Worm (Caenorhabditis elegans) whole organism, late embryonic: ENCODE results near the gene C35D10.8.

Experiments used
- C08G9.2 ChIP-seq: sonication (generic microtip); optimal IDR thresholded peaks from 2 replicates; lab custom pipeline; 2016; ENCODE audit warnings: mild to moderate bottlenecking, missing genetic modification characterization, moderate library complexity, missing compliant biosample characterization
- C38D4.7 ChIP-seq: fragments of 200-800 bp; sonication (Bioruptor generic); optimal IDR thresholded peaks from 2 replicates; lab custom pipeline; 2018; ENCODE audit warnings: mild to moderate bottlenecking, missing genetic modification characterization, moderate library complexity, missing compliant biosample characterization
- Y22D7AL.16 ChIP-seq: sonication (generic microtip); optimal IDR thresholded peaks from 2 replicates; lab custom pipeline; 2016; ENCODE audit warnings: missing genetic modification characterization, missing compliant biosample characterization
- ahr-1 ChIP-seq: sonication (generic microtip); optimal IDR thresholded peaks from 2 replicates; lab custom pipeline; 2016; ENCODE audit warnings: missing genetic modification characterization, missing compliant biosample characterization
- ama-1 ChIP-seq: fragments of 150-350 bp; optimal IDR thresholded peaks from 2 replicates; lab custom pipeline; 2014
- ceh-22 ChIP-seq: sonication (generic microtip); optimal IDR thresholded peaks from 2 replicates; lab custom pipeline; 2017; ENCODE audit warnings: missing biosample characterization, missing genetic modification characterization
- ceh-34 ChIP-seq: sonication (generic microtip); optimal IDR thresholded peaks from 2 replicates; lab custom pipeline; 2016; ENCODE audit warnings: mild to moderate bottlenecking, missing genetic modification characterization, missing compliant biosample characterization
- ceh-48 ChIP-seq: sonication (generic microtip); optimal IDR thresholded peaks from 2 replicates; lab custom pipeline; 2016; ENCODE audit warnings: missing genetic modification characterization, inconsistent platforms, missing compliant biosample characterization
- ceh-6 ChIP-seq: fragments of 200-800 bp; sonication (Bioruptor generic); optimal IDR thresholded peaks from 2 replicates; lab custom pipeline; 2018; ENCODE audit warnings: mild to moderate bottlenecking, missing genetic modification characterization, missing compliant biosample characterization
- ceh-9 ChIP-seq: sonication (generic microtip); optimal IDR thresholded peaks from 2 replicates; lab custom pipeline; 2016; ENCODE audit warnings: mild to moderate bottlenecking, missing genetic modification characterization, inconsistent platforms, missing compliant biosample characterization
- che-1 ChIP-seq: sonication (generic microtip); optimal IDR thresholded peaks from 2 replicates; lab custom pipeline; 2016; ENCODE audit warnings: mild to moderate bottlenecking, missing genetic modification characterization, missing compliant biosample characterization
- dve-1 ChIP-seq: sonication (generic microtip); optimal IDR thresholded peaks from 2 replicates; lab custom pipeline; 2017; ENCODE audit warnings: antibody characterized with exemption, mild to moderate bottlenecking, missing genetic modification characterization, missing compliant biosample characterization
- elt-2 ChIP-seq: sonication (generic microtip); optimal IDR thresholded peaks from 2 replicates; lab custom pipeline; 2016; ENCODE audit warnings: missing genetic modification reagents, missing genetic modification characterization, missing compliant biosample characterization
- elt-4 ChIP-seq: sonication (generic microtip); optimal IDR thresholded peaks from 2 replicates; lab custom pipeline; 2016; ENCODE audit warnings: missing genetic modification characterization, missing compliant biosample characterization
- ets-4 ChIP-seq: sonication (generic microtip); optimal IDR thresholded peaks from 2 replicates; lab custom pipeline; 2016; ENCODE audit warnings: missing genetic modification characterization, missing compliant biosample characterization
- fax-1 ChIP-seq: sonication (generic microtip); optimal IDR thresholded peaks from 2 replicates; lab custom pipeline; 2016; ENCODE audit warnings: missing genotype, missing genetic modification characterization, missing compliant biosample characterization
- fkh-6 ChIP-seq: sonication (generic microtip); optimal IDR thresholded peaks from 2 replicates; lab custom pipeline; 2016; ENCODE audit warnings: missing genetic modification characterization, missing compliant biosample characterization
- hlh-13 ChIP-seq: fragments of 200-800 bp; sonication (Bioruptor generic); optimal IDR thresholded peaks from 2 replicates; lab custom pipeline; 2018; ENCODE audit warnings: mild to moderate bottlenecking, missing genetic modification characterization, missing compliant biosample characterization
- hlh-15 ChIP-seq: sonication (generic microtip); optimal IDR thresholded peaks from 2 replicates; lab custom pipeline; 2016; ENCODE audit warnings: missing genetic modification characterization, missing compliant biosample characterization
- hlh-30 ChIP-seq: sonication (generic microtip); optimal IDR thresholded peaks from 2 replicates; lab custom pipeline; 2017; ENCODE audit warnings: antibody characterized with exemption, missing genetic modification characterization, missing compliant biosample characterization; ENCODE audit not compliant: insufficient read depth
- hlh-6 ChIP-seq: sonication (generic microtip); optimal IDR thresholded peaks from 2 replicates; lab custom pipeline; 2016; ENCODE audit warnings: missing genotype, missing genetic modification characterization, missing compliant biosample characterization
- hlh-8 ChIP-seq: sonication (generic microtip); optimal IDR thresholded peaks from 2 replicates; lab custom pipeline; 2016; ENCODE audit warnings: missing genotype, missing genetic modification characterization, missing compliant biosample characterization
- lin-11 ChIP-seq: fragments of 200-800 bp; sonication (Bioruptor generic); optimal IDR thresholded peaks from 2 replicates; lab custom pipeline; 2018; ENCODE audit warnings: mild to moderate bottlenecking, missing genetic modification characterization, missing compliant biosample characterization
- nfya-1 ChIP-seq: sonication (generic microtip); optimal IDR thresholded peaks from 2 replicates; lab custom pipeline; 2017; ENCODE audit warnings: missing genetic modification characterization, mild to moderate bottlenecking, missing compliant biosample characterization, antibody characterized with exemption, moderate library complexity
- npax-4 ChIP-seq: sonication (generic microtip); optimal IDR thresholded peaks from 2 replicates; lab custom pipeline; 2016; ENCODE audit warnings: missing genetic modification characterization, missing compliant biosample characterization
- pat-9 ChIP-seq: fragments of 200-800 bp; sonication (Bioruptor generic); optimal IDR thresholded peaks from 2 replicates; lab custom pipeline; 2018; ENCODE audit warnings: mild to moderate bottlenecking, missing genetic modification characterization, moderate library complexity, missing compliant biosample characterization
- pax-1 ChIP-seq: fragments of 150-350 bp; optimal IDR thresholded peaks from 2 replicates; lab custom pipeline; 2014; ENCODE audit warnings: missing biosample characterization, missing genetic modification characterization
- pha-4 ChIP-seq: fragments of 150-350 bp; optimal IDR thresholded peaks from 2 replicates; lab custom pipeline; 2018; ENCODE audit warnings: missing biosample characterization, missing genetic modification reagents, missing genetic modification characterization
- pqm-1 ChIP-seq: sonication (generic microtip); optimal IDR thresholded peaks from 2 replicates; lab custom pipeline; 2016; ENCODE audit warnings: missing genetic modification characterization, missing compliant biosample characterization
- rnt-1 ChIP-seq: sonication (generic microtip); optimal IDR thresholded peaks from 2 replicates; lab custom pipeline; 2016; ENCODE audit warnings: missing genetic modification characterization, missing compliant biosample characterization
- sdc-2 ChIP-seq: sonication (generic microtip); optimal IDR thresholded peaks from 2 replicates; lab custom pipeline; 2016; ENCODE audit warnings: missing genotype, missing genetic modification characterization, missing compliant biosample characterization
- sox-4 ChIP-seq: sonication (generic microtip); optimal IDR thresholded peaks from 2 replicates; lab custom pipeline; 2017; ENCODE audit warnings: mild to moderate bottlenecking, missing genetic modification characterization, inconsistent platforms, missing compliant biosample characterization
- syd-9 ChIP-seq: sonication (generic microtip); optimal IDR thresholded peaks from 2 replicates; lab custom pipeline; 2016; ENCODE audit warnings: mild to moderate bottlenecking, missing genetic modification characterization, moderate library complexity, missing compliant biosample characterization
- tbx-2 ChIP-seq: sonication (generic microtip); optimal IDR thresholded peaks from 2 replicates; lab custom pipeline; 2016; ENCODE audit warnings: missing genetic modification characterization, missing compliant biosample characterization
- ttx-3 ChIP-seq: sonication (generic microtip); optimal IDR thresholded peaks from 2 replicates; lab custom pipeline; 2016; ENCODE audit warnings: missing genetic modification reagents, missing genetic modification characterization, missing compliant biosample characterization
- unc-42 ChIP-seq: sonication (generic microtip); optimal IDR thresholded peaks from 2 replicates; lab custom pipeline; 2016; ENCODE audit warnings: missing genotype, missing genetic modification characterization, missing compliant biosample characterization
- unc-55 ChIP-seq: sonication (generic microtip); optimal IDR thresholded peaks from 2 replicates; lab custom pipeline; 2017; ENCODE audit warnings: missing biosample characterization, missing genetic modification reagents, missing genetic modification characterization
- zip-5 ChIP-seq: sonication (generic microtip); optimal IDR thresholded peaks from 2 replicates; lab custom pipeline; 2016; ENCODE audit warnings: missing genetic modification characterization, missing compliant biosample characterization
- ztf-16 ChIP-seq: sonication (generic microtip); optimal IDR thresholded peaks from 2 replicates; lab custom pipeline; 2017; ENCODE audit warnings: missing genetic modification characterization, missing compliant biosample characterization

The C35D10.8 gene

ce11 chrIII:4890997-4891396, 36.0 kb downstream of the C35D10.8 start, which contains the start of gene F26F4.5:
Gene F26F4.5, minus strand, starts transcription at chrIII:4891252.
- TF ChIP-seq nfya-1 (tag; lab: Kevin White, UChicago) (no peak), ama-1 (lab: Kevin White, UChicago) (no peak), C08G9.2 (tag; lab: Kevin White, UChicago) (no peak), lin-11 (tag; lab: Kevin White, UChicago) (no peak), pha-4 (tag; lab: Kevin White, UChicago) (no peak), Y22D7AL.16 (no peak), unc-42 (tag; lab: Kevin White, UChicago) (no peak), hlh-6 (tag; lab: Kevin White, UChicago) (no peak), ttx-3 (tag; lab: Kevin White, UChicago) (no peak), fkh-6 (tag; lab: Kevin White, UChicago) (no peak), ceh-22 (tag; lab: Kevin White, UChicago) (no peak), hlh-8 (tag; lab: Kevin White, UChicago) (no peak), npax-4 (no peak), hlh-15 (no peak), unc-55 (no peak), elt-4 (tag; lab: Kevin White, UChicago) (no peak)
- TF ChIP-seq, all 69 proteins: peak for 0

ce11 chrIII:4893540-4893939, 38.5 kb downstream of the C35D10.8 start, which contains the start of gene F26F4.6:
Gene F26F4.6, minus strand, starts transcription at chrIII:4893640.
- TF ChIP-seq sdc-2 (tag; lab: Kevin White, UChicago), result no peak
- TF ChIP-seq ceh-48 (tag; lab: Kevin White, UChicago), result no peak
- TF ChIP-seq zip-5 (tag; lab: Kevin White, UChicago), result no peak
- TF ChIP-seq sox-4, result no peak
- TF ChIP-seq ttx-3 (tag; lab: Kevin White, UChicago), result no peak
- no peak for TF ChIP-seq C38D4.7 (GFP tag; lab: Kevin White, UChicago)
- no peak for TF ChIP-seq nfya-1 (tag; lab: Kevin White, UChicago)
- no peak for TF ChIP-seq pat-9
- no peak for TF ChIP-seq ztf-16
- no peak for TF ChIP-seq elt-2
- no peak for TF ChIP-seq hlh-30
- no peak for TF ChIP-seq ceh-34 (tag; lab: Kevin White, UChicago)
- no peak for TF ChIP-seq ets-4 (tag; lab: Kevin White, UChicago)
- TF ChIP-seq syd-9 (tag; lab: Kevin White, UChicago), result no peak
- TF ChIP-seq ama-1 (lab: Kevin White, UChicago), result no peak
- no peak for TF ChIP-seq hlh-13 (GFP tag; lab: Kevin White, UChicago)
- TF ChIP-seq npax-4, result no peak
- no peak for TF ChIP-seq ceh-6

ce11 chrIII:4895313-4895712, 40.3 kb downstream of the C35D10.8 start:
- no peak for TF ChIP-seq ceh-9
- no peak for TF ChIP-seq unc-55
- no peak for TF ChIP-seq Y22D7AL.16
- TF ChIP-seq pqm-1 (tag; lab: Kevin White, UChicago), result no peak
- no peak for TF ChIP-seq dve-1 (tag; lab: Kevin White, UChicago)
- TF ChIP-seq fax-1 (tag; lab: Kevin White, UChicago), result no peak
- no peak for TF ChIP-seq pax-1
- no peak for TF ChIP-seq che-1 (tag; lab: Kevin White, UChicago)
- no peak for TF ChIP-seq ceh-34 (tag; lab: Kevin White, UChicago)
- no peak for TF ChIP-seq ceh-6
- TF ChIP-seq ahr-1 (tag; lab: Kevin White, UChicago), result no peak
- no peak for TF ChIP-seq ets-4 (tag; lab: Kevin White, UChicago)
- TF ChIP-seq rnt-1, result no peak
- TF ChIP-seq hlh-6 (tag; lab: Kevin White, UChicago), result no peak
- TF ChIP-seq syd-9 (tag; lab: Kevin White, UChicago), result no peak
- TF ChIP-seq ceh-48 (tag; lab: Kevin White, UChicago), result no peak
- TF ChIP-seq tbx-2 (tag; lab: Kevin White, UChicago), result no peak
- TF ChIP-seq hlh-30, result no peak
